Fruit fly (Drosophila melanogaster) whole organism, embryonic: Measurements from ENCODE around the gene CG3679.

Experiments
- Blimp-1 ChIP-seq: fragments of 200-800 bp; sonication (Bioruptor generic); optimal IDR thresholded peaks from 3 replicates; lab custom pipeline; 2018; ENCODE audit warnings: missing biosample characterization, missing genetic modification characterization, mild to moderate bottlenecking, moderate library complexity, missing genetic modification reagents
- CG10654 ChIP-seq: fragments of 200-800 bp; sonication (Bioruptor generic); optimal IDR thresholded peaks from 2 replicates; lab custom pipeline; 2016; ENCODE audit warnings: missing biosample characterization, missing genetic modification characterization
- CG11456 ChIP-seq: fragments of 200-800 bp; sonication (Bioruptor generic); IDR thresholded peaks from 3 replicates; pipeline ENCODE4 v1.3.6; 2022; ENCODE audit warnings: missing biosample characterization, missing genetic modification characterization
- CG11560 ChIP-seq: fragments of 200-800 bp; sonication (Bioruptor generic); IDR thresholded peaks from 3 replicates; pipeline ENCODE4 v1.3.6; 2022; ENCODE audit warnings: missing biosample characterization, missing genetic modification characterization
- CG1233 ChIP-seq: fragments of 200-800 bp; sonication (Bioruptor generic); optimal IDR thresholded peaks from 4 replicates; lab custom pipeline; 2018; ENCODE audit warnings: missing biosample characterization, mild to moderate bottlenecking, missing genetic modification characterization
- CG12659 ChIP-seq: fragments of 200-800 bp; sonication (Bioruptor generic); optimal IDR thresholded peaks from 3 replicates; lab custom pipeline; 2017; ENCODE audit warnings: mild to moderate bottlenecking, missing biosample characterization, missing genetic modification reagents, missing genetic modification characterization
- CG14667 ChIP-seq: fragments of 200-800 bp; sonication (Bioruptor generic); IDR thresholded peaks from 2 replicates; pipeline ENCODE4 v1.3.6; 2022; ENCODE audit warnings: missing biosample characterization, missing genetic modification characterization
- CG15073 ChIP-seq: fragments of 200-800 bp; sonication (Bioruptor generic); optimal IDR thresholded peaks from 2 replicates; lab custom pipeline; 2016; ENCODE audit warnings: missing biosample characterization, missing genetic modification characterization
- CG17912 ChIP-seq: fragments of 200-800 bp; sonication (Bioruptor generic); optimal IDR thresholded peaks from 2 replicates; lab custom pipeline; 2018; ENCODE audit warnings: missing biosample characterization, mild to moderate bottlenecking, missing genetic modification characterization
- CG18619 ChIP-seq: fragments of 200-800 bp; sonication (Bioruptor generic); optimal IDR thresholded peaks from 3 replicates; lab custom pipeline; 2017; ENCODE audit warnings: missing biosample characterization, mild to moderate bottlenecking, missing genetic modification characterization
- CG2199 ChIP-seq: fragments of 200-800 bp; sonication (Bioruptor generic); IDR thresholded peaks from 3 replicates; pipeline ENCODE4 v1.3.6; 2022; ENCODE audit warnings: missing biosample characterization, missing genetic modification characterization
- CG32532 ChIP-seq: fragments of 200-800 bp; sonication (Bioruptor generic); IDR thresholded peaks from 2 replicates; pipeline ENCODE4 v1.3.6; 2022; ENCODE audit warnings: missing biosample characterization, missing genetic modification characterization
- CG32767 ChIP-seq: fragments of 200-800 bp; sonication (Bioruptor generic); IDR thresholded peaks from 2 replicates; pipeline ENCODE4 v1.3.6; 2022; ENCODE audit warnings: missing biosample characterization, missing genetic modification characterization
- CG32772 ChIP-seq: fragments of 200-800 bp; sonication (Bioruptor generic); IDR thresholded peaks from 2 replicates; pipeline ENCODE4 v1.3.6; 2022; ENCODE audit warnings: missing biosample characterization, missing genetic modification characterization
- CG33213 ChIP-seq: fragments of 200-800 bp; sonication (Bioruptor generic); optimal IDR thresholded peaks from 3 replicates; lab custom pipeline; 2016; ENCODE audit warnings: missing biosample characterization, missing genetic modification characterization
- CG3726 ChIP-seq: fragments of 200-800 bp; sonication (Bioruptor generic); IDR thresholded peaks from 3 replicates; pipeline ENCODE4, ENCODE4 v1.3.6; 2022; ENCODE audit warnings: missing biosample characterization, missing genetic modification characterization
- CG3847 ChIP-seq: fragments of 200-800 bp; sonication (Bioruptor generic); IDR thresholded peaks from 2 replicates; pipeline ENCODE4 v1.3.6; 2022; ENCODE audit warnings: missing biosample characterization, missing genetic modification characterization
- CG43689 ChIP-seq: fragments of 200-800 bp; sonication (Bioruptor generic); IDR thresholded peaks from 2 replicates; pipeline ENCODE4 v1.3.6; 2022; ENCODE audit warnings: missing biosample characterization, missing genetic modification characterization
- CG4424 ChIP-seq: fragments of 200-800 bp; sonication (Bioruptor generic); optimal IDR thresholded peaks from 3 replicates; lab custom pipeline; 2016; ENCODE audit warnings: missing biosample characterization, missing genetic modification characterization
- CG5180 ChIP-seq: fragments of 200-800 bp; sonication (Bioruptor generic); optimal IDR thresholded peaks from 3 replicates; lab custom pipeline; 2017; ENCODE audit warnings: missing biosample characterization, missing genetic modification characterization, mild to moderate bottlenecking, moderate library complexity, missing genetic modification reagents
- CG6654 ChIP-seq: fragments of 200-800 bp; sonication (Bioruptor generic); optimal IDR thresholded peaks from 2 replicates; lab custom pipeline; 2017; ENCODE audit warnings: missing biosample characterization, mild to moderate bottlenecking, missing genetic modification characterization
- CG7556 ChIP-seq: fragments of 200-800 bp; sonication (Bioruptor generic); optimal IDR thresholded peaks from 2 replicates; lab custom pipeline; 2017; ENCODE audit warnings: missing biosample characterization, mild to moderate bottlenecking, missing genetic modification characterization
- CG7786 ChIP-seq: fragments of 200-800 bp; sonication (Bioruptor generic); optimal IDR thresholded peaks from 2 replicates; lab custom pipeline; 2016; ENCODE audit warnings: missing biosample characterization, missing genetic modification characterization
- CG8281 ChIP-seq: fragments of 200-800 bp; sonication (Bioruptor generic); optimal IDR thresholded peaks from 2 replicates; lab custom pipeline; 2018; ENCODE audit warnings: missing biosample characterization, mild to moderate bottlenecking, missing genetic modification characterization, moderate library complexity
- CG9437 ChIP-seq: fragments of 200-800 bp; sonication (Bioruptor generic); optimal IDR thresholded peaks from 2 replicates; lab custom pipeline; 2018; ENCODE audit warnings: missing biosample characterization, mild to moderate bottlenecking, missing genetic modification characterization
- Dref ChIP-seq: fragments of 200-800 bp; sonication (Bioruptor generic); IDR thresholded peaks from 2 replicates; pipeline ENCODE4 v1.3.6; 2022; ENCODE audit warnings: missing biosample characterization, missing genetic modification characterization
- ERR ChIP-seq: fragments of 200-800 bp; sonication (Bioruptor generic); optimal IDR thresholded peaks from 2 replicates; lab custom pipeline; 2016; ENCODE audit warnings: missing biosample characterization, missing genetic modification characterization
- Fer1 ChIP-seq: fragments of 200-800 bp; sonication (Bioruptor generic); optimal IDR thresholded peaks from 2 replicates; lab custom pipeline; 2017; ENCODE audit warnings: missing biosample characterization, mild to moderate bottlenecking, missing genetic modification characterization
- H2.0 ChIP-seq: fragments of 200-800 bp; sonication (Bioruptor generic); IDR thresholded peaks from 2 replicates; pipeline ENCODE4 v1.3.6; 2022; ENCODE audit warnings: missing biosample characterization, missing genetic modification characterization
- Hr3 ChIP-seq: fragments of 200-800 bp; sonication (Bioruptor generic); optimal IDR thresholded peaks from 3 replicates; lab custom pipeline; 2016; ENCODE audit warnings: missing biosample characterization, missing genetic modification characterization
- Hr78 ChIP-seq, 2 experiments: fragments of 200-800 bp in 1 of 2; fragments of >200 bp in 1 of 2; sonication (Bioruptor generic) in 1 of 2; optimal IDR thresholded peaks; 2 replicates each; lab custom pipeline; 2017 to 2019; ENCODE audit warnings: missing biosample characterization in 2 of 2, missing genetic modification characterization in 2 of 2, mild to moderate bottlenecking in 1 of 2, moderate library complexity in 1 of 2
- PHDP ChIP-seq: fragments of 200-800 bp; sonication (Bioruptor generic); optimal IDR thresholded peaks from 3 replicates; lab custom pipeline; 2018; ENCODE audit warnings: missing biosample characterization, mild to moderate bottlenecking, missing genetic modification characterization, moderate library complexity
- Pdp1 ChIP-seq, 2 experiments: fragments of 200-800 bp; sonication (Bioruptor generic); optimal IDR thresholded peaks; 3 replicates each; lab custom pipeline; 2016; ENCODE audit warnings: missing biosample characterization in 2 of 2, missing genetic modification characterization in 2 of 2, mild to moderate bottlenecking in 1 of 2, moderate library complexity in 1 of 2
- abd-A ChIP-seq: fragments of 200-800 bp; sonication (Bioruptor generic); optimal IDR thresholded peaks from 3 replicates; lab custom pipeline; 2019; ENCODE audit warnings: missing biosample characterization, mild to moderate bottlenecking, missing genetic modification characterization, moderate library complexity
- amos ChIP-seq: fragments of 200-800 bp; sonication (Bioruptor generic); IDR thresholded peaks from 2 replicates; pipeline ENCODE4 v1.3.6; 2022; ENCODE audit warnings: missing biosample characterization, missing genetic modification characterization; ENCODE audit not compliant: partially characterized antibody
- bcd ChIP-seq: fragments of 200-800 bp; sonication (Bioruptor generic); optimal IDR thresholded peaks from 2 replicates; lab custom pipeline; 2017; ENCODE audit warnings: missing biosample characterization, mild to moderate bottlenecking, missing genetic modification characterization
- btn ChIP-seq: fragments of 200-800 bp; sonication (Bioruptor generic); optimal IDR thresholded peaks from 2 replicates; lab custom pipeline; 2016; ENCODE audit warnings: missing biosample characterization, missing genetic modification characterization
- corto ChIP-seq: fragments of 200-800 bp; sonication (Bioruptor generic); optimal IDR thresholded peaks from 2 replicates; lab custom pipeline; 2016; ENCODE audit warnings: missing biosample characterization, mild to moderate bottlenecking, missing genetic modification characterization, moderate library complexity
- croc ChIP-seq: fragments of 200-800 bp; sonication (Bioruptor generic); conservative IDR thresholded peaks from 3 replicates; pipeline ENCODE4 v1.3.6; 2022; ENCODE audit warnings: missing biosample characterization, missing genetic modification characterization
- crp ChIP-seq, 2 experiments: fragments of 200-800 bp; sonication (Bioruptor generic); optimal IDR thresholded peaks; 2 replicates in 1 of 2; 3 replicates in 1 of 2; lab custom pipeline; 2017; ENCODE audit warnings: missing biosample characterization in 2 of 2, missing genetic modification characterization in 2 of 2, mild to moderate bottlenecking in 1 of 2, moderate library complexity in 1 of 2
- disco-r ChIP-seq: fragments of 200-800 bp; sonication (Bioruptor generic); optimal IDR thresholded peaks from 2 replicates; lab custom pipeline; 2016; ENCODE audit warnings: missing biosample characterization, missing genetic modification characterization
- fu2 ChIP-seq: fragments of 200-800 bp; sonication (Bioruptor generic); optimal IDR thresholded peaks from 2 replicates; lab custom pipeline; 2016; ENCODE audit warnings: missing biosample characterization, missing genetic modification characterization
- gcm2 ChIP-seq: fragments of 200-800 bp; sonication (Bioruptor generic); optimal IDR thresholded peaks from 2 replicates; lab custom pipeline; 2016; ENCODE audit warnings: missing biosample characterization, missing genetic modification characterization
- ham ChIP-seq: fragments of 200-800 bp; sonication (Bioruptor generic); IDR thresholded peaks from 2 replicates; pipeline ENCODE4 v1.3.6; 2022; ENCODE audit warnings: missing biosample characterization, missing genetic modification characterization
- ind ChIP-seq: fragments of 200-800 bp; sonication (Bioruptor generic); optimal IDR thresholded peaks from 3 replicates; lab custom pipeline; 2016; ENCODE audit warnings: missing biosample characterization, missing genetic modification characterization
- insv ChIP-seq, 2 experiments: fragments of 200-800 bp; sonication (Bioruptor generic); optimal IDR thresholded peaks; 3 replicates each; lab custom pipeline; 2016 to 2018; ENCODE audit warnings: missing biosample characterization in 2 of 2, missing genetic modification characterization in 2 of 2
- knrl ChIP-seq: fragments of 200-800 bp; sonication (Bioruptor generic); IDR thresholded peaks from 3 replicates; pipeline ENCODE4 v1.3.6; 2022; ENCODE audit warnings: missing biosample characterization, missing genetic modification characterization; ENCODE audit not compliant: partially characterized antibody
- pfk ChIP-seq: fragments of 200-800 bp; sonication (Bioruptor generic); optimal IDR thresholded peaks from 2 replicates; lab custom pipeline; 2018; ENCODE audit warnings: missing biosample characterization, mild to moderate bottlenecking, missing genetic modification characterization, moderate library complexity
- sna ChIP-seq: fragments of 200-800 bp; sonication (Bioruptor generic); IDR thresholded peaks from 2 replicates; pipeline ENCODE4 v1.3.6; 2022; ENCODE audit warnings: missing biosample characterization, missing genetic modification characterization; ENCODE audit not compliant: partially characterized antibody
- trem ChIP-seq: fragments of 200-800 bp; optimal IDR thresholded peaks from 3 replicates; lab custom pipeline; 2019; ENCODE audit warnings: missing biosample characterization, mild to moderate bottlenecking, missing genetic modification characterization, moderate library complexity

The CG3679 gene

dm6 chrX:16270795-16271194 lies 32.9 kb upstream of the CG3679 start, which contains the start of gene Mfe2 (continued):
- TF ChIP-seq CG32532 (peak; percentile 44; the same call in 1 of the 2 replicates), Hr3 (GFP tag; lab: Kevin White, UChicago) (peak; percentile 47), CG15073 (GFP tag; lab: Kevin White, UChicago) (no peak), CG11456 (GFP tag; lab: Robert Waterston, UW) (peak; percentile 74; the same call in 2 of the 3 replicates), CG7786 (GFP tag; lab: Kevin White, UChicago) (peak; percentile 77), CG17912 (peak; percentile 38), Fer1 (no peak), PHDP (tag; lab: Kevin White, UChicago) (no peak), gcm2 (GFP tag; lab: Kevin White, UChicago) (no peak), CG3726 (GFP tag; lab: Robert Waterston, UW) (no peak), crp (GFP tag; optimal IDR thresholded peaks at IDR 0.05; lab: Kevin White, UChicago) (peak in 1 of 2 experiments; percentile 14), corto (GFP tag; lab: Kevin White, UChicago) (no peak), CG12659 (GFP tag; lab: Kevin White, UChicago) (peak; percentile 82), Blimp-1 (GFP tag; lab: Kevin White, UChicago) (no peak), ham (no peak), CG3847 (GFP tag; lab: Robert Waterston, UW) (peak; percentile 84), CG2199 (GFP tag; lab: Robert Waterston, UW) (peak; percentile 86; the same call in 2 of the 3 replicates), abd-A (tag; lab: Kevin White, UChicago) (no peak), CG9437 (no peak), CG14667 (GFP tag; lab: Robert Waterston, UW) (no peak), fu2 (GFP tag; lab: Kevin White, UChicago) (peak; percentile 73), CG1233 (peak; percentile 43), CG32767 (GFP tag; lab: Robert Waterston, UW) (no peak), CG5180 (GFP tag; lab: Kevin White, UChicago) (peak; percentile 19), CG33213 (peak; percentile 79), CG8281 (no peak), bcd (peak; percentile 58), knrl (GFP tag; lab: Robert Waterston, UW) (peak; percentile 55; the same call in 1 of the 3 replicates), Hr78 (GFP tag; optimal IDR thresholded peaks at IDR 0.05; lab: Kevin White, UChicago) (peak in 1 of 2 experiments; percentile 94), H2.0 (no peak), sna (GFP tag; lab: Robert Waterston, UW) (no peak), trem (tag; lab: Kevin White, UChicago) (peak; percentile 77), CG18619 (GFP tag; lab: Kevin White, UChicago) (peak; percentile 34), Dref (GFP tag; lab: Robert Waterston, UW) (peak; percentile 53), CG6654 (peak; percentile 5), ERR (GFP tag; lab: Kevin White, UChicago) (peak; percentile 57), CG7556 (peak; percentile 19), insv (GFP tag; optimal IDR thresholded peaks at IDR 0.05; lab: Kevin White, UChicago) (peak in 1 of 2 experiments; percentile 56), pfk (GFP tag; lab: Kevin White, UChicago) (no peak), CG4424 (GFP tag; lab: Kevin White, UChicago) (peak; percentile 33), croc (GFP tag; lab: Robert Waterston, UW) (no peak), CG43689 (GFP tag; lab: Robert Waterston, UW) (no peak), amos (GFP tag; lab: Robert Waterston, UW) (peak; percentile 49; the same call in 1 of the 2 replicates), CG11560 (peak; percentile 70; the same call in 2 of the 3 replicates), CG10654 (peak; percentile 29), ind (GFP tag; lab: Kevin White, UChicago) (peak; percentile 55), CG32772 (GFP tag; lab: Robert Waterston, UW) (no peak; the same call in 1 of the 2 replicates), Pdp1 (GFP tag; optimal IDR thresholded peaks at IDR 0.05; lab: Kevin White, UChicago) (peak; percentile 50 to 57), disco-r (GFP tag; lab: Kevin White, UChicago) (peak; percentile 2), btn (GFP tag; lab: Kevin White, UChicago) (no peak)
